Worm (Caenorhabditis elegans): ENCODE measurements around the gene msp-32.

ce11 chrII:4873029-4873428, 25.6 kb upstream of the msp-32 start, which contains the start of gene col-73:
- TF ChIP-seq nhr-76 (tag; optimal IDR thresholded peaks at IDR 0.05) (no peak), mep-1 (tag; optimal IDR thresholded peaks at IDR 0.05) (no peak), unc-62 (GFP tag; optimal IDR thresholded peaks at IDR 0.05) (no peak), lsy-2 (tag; optimal IDR thresholded peaks at IDR 0.05) (no peak)

Data from whole organism, mixed stage, embryonic.